Worm (Caenorhabditis elegans): ENCODE data around the gene srw-10.
A peak's percentile ranks its signal among the peaks of the same experiment; 100 is the strongest.

The srw-10 gene

DNA sequence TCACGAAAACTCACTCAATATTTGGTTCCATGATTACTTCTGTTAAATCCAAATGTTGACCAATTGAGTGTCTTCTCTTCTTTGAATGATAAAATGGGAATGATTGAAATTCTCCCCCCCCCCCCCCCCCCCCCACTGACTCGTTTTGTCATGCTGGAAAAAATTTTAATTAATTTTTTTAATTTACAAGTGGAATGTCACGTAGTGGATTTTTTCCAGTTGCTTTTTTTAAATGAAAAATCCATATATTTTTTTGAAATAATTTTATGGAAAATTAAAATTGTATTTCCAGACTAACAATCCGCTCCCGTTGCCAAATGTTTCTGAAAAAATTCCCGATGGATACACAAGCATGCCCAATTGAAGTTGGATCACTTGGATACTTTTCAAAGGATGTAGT lies 34.3 kb downstream of the srw-10 start, which contains the start of gene BE10.1:
TSS of gene BE10.1 (minus strand) at position 101 of the 400 bp plus-strand sequence.
- TF ChIP-seq ztf-6 (GFP tag; IDR thresholded peaks at IDR 0.05) (no peak), rcor-1 (GFP tag; IDR thresholded peaks at IDR 0.05) (no peak), ceh-91 (GFP tag; IDR thresholded peaks at IDR 0.05) (no peak), snpc-1.1 (tag; optimal IDR thresholded peaks at IDR 0.05; ENCODE audit: insufficient read depth) (no peak), dpl-1 (GFP tag; optimal IDR thresholded peaks at IDR 0.05) (no peak), lsl-1 (GFP tag; optimal IDR thresholded peaks at IDR 0.05) (no peak), unc-62 (GFP tag; optimal IDR thresholded peaks at IDR 0.05) (no peak), athp-1 (tag; optimal IDR thresholded peaks at IDR 0.05) (no peak), Y56A3A.18 (GFP tag; IDR thresholded peaks at IDR 0.05) (no peak)

DNA sequence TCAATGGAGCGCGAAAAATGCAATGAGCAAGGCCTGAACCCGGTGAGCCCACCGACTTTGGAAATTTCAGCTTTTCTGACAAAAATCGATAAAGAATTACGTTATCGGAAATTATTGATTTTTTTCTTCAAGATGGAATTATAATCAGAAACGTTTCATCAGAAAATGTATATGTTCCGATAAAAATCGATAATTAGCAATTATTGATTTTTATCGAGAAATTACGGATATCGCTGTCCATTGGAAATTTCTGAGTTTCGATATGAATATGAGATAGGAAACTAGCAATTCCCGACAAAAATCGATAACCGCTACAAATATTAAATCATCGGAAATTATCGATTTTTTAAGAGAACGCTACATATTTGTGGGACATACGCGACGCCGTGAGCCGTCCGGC lies 39.1 kb downstream of the srw-10 start:
- TF ChIP-seq lin-40 (tag; optimal IDR thresholded peaks at IDR 0.05) (no peak), hlh-26 (GFP tag; conservative IDR thresholded peaks at IDR 0.05) (no peak), sea-2 (GFP tag; IDR thresholded peaks at IDR 0.05) (no peak), rpc-1 (optimal IDR thresholded peaks at IDR 0.05) (no peak), rpc-1 (tag; optimal IDR thresholded peaks at IDR 0.05) (no peak), nhr-80 (tag; optimal IDR thresholded peaks at IDR 0.05) (no peak)

- TF ChIP-seq ZK185.1 (tag; optimal IDR thresholded peaks at IDR 0.05; ENCODE audit: poor library complexity, severe bottlenecking) (no peak), somi-1 (GFP tag; optimal IDR thresholded peaks at IDR 0.05) (no peak), mcd-1 (GFP tag; IDR thresholded peaks at IDR 0.05) (no peak), rpc-1 (optimal IDR thresholded peaks at IDR 0.05) (no peak), rpc-1 (tag; optimal IDR thresholded peaks at IDR 0.05) (no peak), B0336.3 (GFP tag; IDR thresholded peaks at IDR 0.05) (no peak), atf-7 (tag; optimal IDR thresholded peaks at IDR 0.05) (no peak), gei-17 (GFP tag; optimal IDR thresholded peaks at IDR 0.05) (no peak)
Measured at ce11 chrIII:12798469-12798868, 43.3 kb downstream of the srw-10 start, which contains the start of gene agmo-1. agmo-1 (minus strand) TSS chrIII:12798569.

DNA sequence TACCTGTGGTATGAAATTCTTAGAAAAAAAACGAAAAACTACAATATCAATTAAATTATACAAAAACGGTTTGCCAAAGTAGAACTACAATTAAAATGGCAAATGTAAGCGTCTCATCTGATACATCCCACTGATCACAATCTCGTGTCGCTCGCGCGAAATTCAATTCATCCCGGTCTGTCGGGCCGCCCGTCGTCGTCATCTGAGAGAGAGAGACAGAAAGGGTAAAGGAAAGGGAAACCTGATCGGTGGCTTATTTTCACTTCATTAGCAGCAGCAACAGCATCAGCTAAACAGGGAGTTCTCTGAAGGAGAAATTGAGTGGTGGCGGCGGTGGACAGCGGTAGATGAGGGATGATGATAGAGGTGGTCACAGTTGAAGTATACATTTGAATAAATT lies 45.4 kb downstream of the srw-10 start:
- TF ChIP-seq zfh-2 (GFP tag; conservative IDR thresholded peaks at IDR 0.05) (0 out of 2 replicates have a peak, but pooled peaks have one; percentile 26), nhr-80 (tag; optimal IDR thresholded peaks at IDR 0.05) (no peak)
